Fruit fly (Drosophila melanogaster) whole organism, prepupa: Measurements from ENCODE around the gene ich.

Experiments used
- CG16779 ChIP-seq: fragments of 200-800 bp; sonication (Bioruptor generic); optimal IDR thresholded peaks from 3 replicates; lab custom pipeline; 2017; ENCODE audit warnings: missing biosample characterization, mild to moderate bottlenecking, missing genetic modification characterization
- CG3032 ChIP-seq: fragments of 200-800 bp; optimal IDR thresholded peaks from 2 replicates; lab custom pipeline; 2019; ENCODE audit warnings: missing biosample characterization, mild to moderate bottlenecking, missing genetic modification characterization, moderate library complexity
- CG6854 ChIP-seq: fragments of 200-800 bp; sonication (Bioruptor generic); optimal IDR thresholded peaks from 2 replicates; lab custom pipeline; 2017; ENCODE audit warnings: missing biosample characterization, mild to moderate bottlenecking, missing genetic modification characterization
- Eip93F ChIP-seq: fragments of 200-800 bp; sonication (Bioruptor generic); optimal IDR thresholded peaks from 2 replicates; lab custom pipeline; 2016; ENCODE audit warnings: missing biosample characterization, mild to moderate bottlenecking, missing genetic modification characterization
- dac ChIP-seq: fragments of 200-800 bp; sonication (Bioruptor generic); optimal IDR thresholded peaks from 2 replicates; lab custom pipeline; 2017; ENCODE audit warnings: missing biosample characterization, mild to moderate bottlenecking, missing genetic modification characterization
- fd59A ChIP-seq: fragments of 200-800 bp; sonication (Bioruptor generic); optimal IDR thresholded peaks from 2 replicates; lab custom pipeline; 2017; ENCODE audit warnings: missing biosample characterization, mild to moderate bottlenecking, missing genetic modification characterization, missing genetic modification reagents
- spab ChIP-seq: fragments of 200-800 bp; sonication (Bioruptor generic); optimal IDR thresholded peaks from 2 replicates; lab custom pipeline; 2017; ENCODE audit warnings: missing biosample characterization, mild to moderate bottlenecking, missing genetic modification characterization, missing genetic modification reagents

DNA sequence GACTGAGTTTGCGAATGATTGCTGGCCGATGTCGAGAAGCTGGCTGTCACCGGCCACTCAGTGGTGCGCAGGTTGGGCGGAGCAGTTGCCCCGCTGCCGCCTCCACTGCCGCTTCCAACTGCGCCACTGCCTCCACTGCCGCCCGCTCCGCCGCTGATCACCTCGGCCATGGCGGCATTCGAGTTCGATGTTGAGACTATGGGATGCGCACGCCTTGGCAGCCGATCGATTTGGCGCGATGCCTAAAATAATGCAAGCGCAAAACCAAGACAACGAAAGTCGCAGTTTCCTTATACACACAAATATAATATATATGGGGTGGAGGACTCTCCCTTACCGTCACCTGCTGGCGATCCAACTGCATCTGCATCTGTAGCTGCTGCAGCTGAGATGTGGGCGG lies 48.9 kb upstream of the ich start:
- TF ChIP-seq CG16779 (tag; lab: Kevin White, UChicago), result no peak
- no peak for TF ChIP-seq Eip93F (GFP tag; lab: Kevin White, UChicago)
- TF ChIP-seq fd59A, result no peak
- no peak for TF ChIP-seq spab (GFP tag; lab: Kevin White, UChicago)
- TF ChIP-seq CG6854 (GFP tag; lab: Kevin White, UChicago), result no peak
- TF ChIP-seq CG3032 (tag; lab: Kevin White, UChicago), result no peak
- TF ChIP-seq dac (GFP tag; lab: Kevin White, UChicago), result no peak
